Worm (Caenorhabditis elegans) whole organism, L4 larva: ENCODE results near the gene gcy-9.

Source experiments
- F26F4.8 ChIP-seq: fragments of 200-800 bp; sonication (Bioruptor generic); conservative IDR thresholded peaks from 2 replicates; pipeline ENCODE4 v1.3.6; 2022; ENCODE audit warnings: missing genetic modification characterization, missing compliant biosample characterization
- F37D6.2 ChIP-seq: sonication (generic microtip); optimal IDR thresholded peaks from 2 replicates; lab custom pipeline; 2016; ENCODE audit warnings: mild to moderate bottlenecking, missing genetic modification characterization, missing compliant biosample characterization
- F44E2.7 ChIP-seq: fragments of 200-800 bp; sonication (Bioruptor generic); IDR thresholded peaks from 2 replicates; pipeline ENCODE4 v2.1.2; 2022; ENCODE audit warnings: missing genetic modification characterization, missing compliant biosample characterization
- F49E8.2 ChIP-seq: sonication (generic microtip); optimal IDR thresholded peaks from 2 replicates; lab custom pipeline; 2016; ENCODE audit warnings: missing compliant biosample characterization, mild to moderate bottlenecking, missing genetic modification characterization, borderline replicate concordance
- T26A8.4 ChIP-seq: fragments of 200-800 bp; sonication (Bioruptor generic); IDR thresholded peaks from 2 replicates; pipeline ENCODE4 v1.3.6; 2022; ENCODE audit warnings: missing genetic modification characterization, missing compliant biosample characterization
- Y5F2A.4 ChIP-seq: fragments of 200-800 bp; sonication (Bioruptor generic); optimal IDR thresholded peaks from 2 replicates; lab custom pipeline; 2018; ENCODE audit warnings: mild to moderate bottlenecking, missing genetic modification characterization, missing compliant biosample characterization
- ZK546.5 ChIP-seq, 2 experiments: sonication (generic microtip); optimal IDR thresholded peaks; 2 replicates each; lab custom pipeline; 2017; ENCODE audit warnings: missing biosample characterization in 2 of 2, missing genetic modification characterization in 2 of 2
- aly-2 ChIP-seq: sonication (generic microtip); optimal IDR thresholded peaks from 2 replicates; lab custom pipeline; 2018; ENCODE audit warnings: missing biosample characterization, missing genetic modification characterization
- arid-1 ChIP-seq: fragments of 200-800 bp; sonication (Bioruptor generic); conservative IDR thresholded peaks from 2 replicates; pipeline ENCODE4 v1.3.6; 2022; ENCODE audit warnings: missing genetic modification reagents, missing genetic modification characterization, missing compliant biosample characterization
- attf-4 ChIP-seq: sonication (generic microtip); optimal IDR thresholded peaks from 3 replicates; lab custom pipeline; 2017; ENCODE audit warnings: missing biosample characterization, missing genetic modification characterization
- ceh-20 ChIP-seq: fragments of 200-800 bp; sonication (Bioruptor generic); IDR thresholded peaks from 2 replicates; pipeline ENCODE4 v1.3.6; 2022; ENCODE audit warnings: missing genetic modification reagents, missing genetic modification characterization, missing compliant biosample characterization
- ceh-32 ChIP-seq: sonication (generic microtip); optimal IDR thresholded peaks from 2 replicates; lab custom pipeline; 2016; ENCODE audit warnings: mild to moderate bottlenecking, missing genetic modification characterization, missing compliant biosample characterization; ENCODE audit not compliant: poor library complexity
- ceh-44 ChIP-seq: fragments of 200-800 bp; sonication (Bioruptor generic); IDR thresholded peaks from 2 replicates; pipeline ENCODE4 v1.3.6; 2022; ENCODE audit warnings: missing genetic modification reagents, missing genetic modification characterization, missing compliant biosample characterization
- ctbp-1 ChIP-seq: fragments of 200-800 bp; sonication (Bioruptor generic); IDR thresholded peaks from 2 replicates; pipeline ENCODE4 v1.3.6; 2022; ENCODE audit warnings: missing genetic modification reagents, missing genetic modification characterization, missing compliant biosample characterization
- daf-12 ChIP-seq: fragments of 150-350 bp; optimal IDR thresholded peaks from 2 replicates; lab custom pipeline; 2014; ENCODE audit warnings: missing biosample characterization, missing genetic modification reagents, missing genetic modification characterization
- daf-8 ChIP-seq: fragments of 200-800 bp; sonication (Bioruptor generic); IDR thresholded peaks from 2 replicates; pipeline ENCODE4 v1.3.6; 2022; ENCODE audit warnings: missing genetic modification characterization, missing compliant biosample characterization
- dmd-9 ChIP-seq: fragments of 200-800 bp; sonication (Bioruptor generic); IDR thresholded peaks from 2 replicates; pipeline ENCODE4 v1.3.6; 2022; ENCODE audit warnings: missing genetic modification reagents, missing genetic modification characterization, missing compliant biosample characterization
- egl-27 ChIP-seq: sonication (generic microtip); optimal IDR thresholded peaks from 3 replicates; lab custom pipeline; 2017; ENCODE audit warnings: missing biosample characterization, missing genetic modification reagents, missing genetic modification characterization
- fkh-10 ChIP-seq: fragments of 150-350 bp; optimal IDR thresholded peaks from 2 replicates; lab custom pipeline; 2014; ENCODE audit warnings: missing biosample characterization, missing genetic modification reagents, missing genetic modification characterization
- hif-1 ChIP-seq, 2 experiments: sonication (generic microtip); optimal IDR thresholded peaks; 2 replicates each; lab custom pipeline; 2016 to 2017; ENCODE audit warnings: missing compliant biosample characterization in 2 of 2, missing genetic modification characterization in 2 of 2, missing genetic modification reagents in 2 of 2, missing genotype in 2 of 2, mild to moderate bottlenecking in 1 of 2
- hlh-30 ChIP-seq: sonication (generic microtip); optimal IDR thresholded peaks from 2 replicates; lab custom pipeline; 2017; ENCODE audit warnings: antibody characterized with exemption, mild to moderate bottlenecking, missing genetic modification characterization, missing compliant biosample characterization; ENCODE audit not compliant: insufficient read depth
- jun-1 ChIP-seq: fragments of 150-350 bp; optimal IDR thresholded peaks from 2 replicates; lab custom pipeline; 2014; ENCODE audit warnings: missing biosample characterization, missing genetic modification reagents, missing genetic modification characterization
- lim-7 ChIP-seq: fragments of 200-800 bp; sonication (Bioruptor generic); IDR thresholded peaks from 2 replicates; pipeline ENCODE4 v1.3.6; 2022; ENCODE audit warnings: missing genetic modification characterization, missing compliant biosample characterization
- lin-13 ChIP-seq: fragments of 150-350 bp; optimal IDR thresholded peaks from 2 replicates; lab custom pipeline; 2014; ENCODE audit warnings: missing biosample characterization, missing genetic modification reagents, missing genetic modification characterization
- lin-15B ChIP-seq: fragments of 150-350 bp; sonication (generic microtip); optimal IDR thresholded peaks from 3 replicates; lab custom pipeline; 2014; ENCODE audit warnings: missing biosample characterization, missing genetic modification characterization
- lin-29 ChIP-seq: fragments of 200-800 bp; sonication (Bioruptor generic); IDR thresholded peaks from 2 replicates; pipeline ENCODE4 v1.3.6; 2022; ENCODE audit warnings: missing genetic modification reagents, missing genetic modification characterization, missing compliant biosample characterization
- lin-39 ChIP-seq: fragments of 150-350 bp; optimal IDR thresholded peaks from 2 replicates; lab custom pipeline; 2014; ENCODE audit warnings: missing biosample characterization, missing genetic modification reagents, missing genetic modification characterization
- lir-3 ChIP-seq: sonication (generic microtip); optimal IDR thresholded peaks from 2 replicates; lab custom pipeline; 2016; ENCODE audit warnings: mild to moderate bottlenecking, missing genetic modification characterization, missing compliant biosample characterization
- lsy-2 ChIP-seq, 2 experiments: fragments of 150-350 bp in 1 of 2; sonication (generic microtip) in 1 of 2; optimal IDR thresholded peaks; 2 replicates each; lab custom pipeline; 2014 to 2017; ENCODE audit warnings: missing biosample characterization in 2 of 2, missing genetic modification characterization in 2 of 2
- madf-9 ChIP-seq: fragments of 200-800 bp; sonication (Bioruptor generic); conservative IDR thresholded peaks from 2 replicates; pipeline ENCODE4 v1.3.6; 2022; ENCODE audit warnings: missing genetic modification reagents, missing genetic modification characterization, missing compliant biosample characterization
- mdl-1 ChIP-seq, 2 experiments: fragments of 150-350 bp in 1 of 2; sonication (generic microtip) in 1 of 2; optimal IDR thresholded peaks; 2 replicates each; lab custom pipeline; 2014 to 2017; ENCODE audit warnings: missing biosample characterization in 2 of 2, missing genetic modification characterization in 2 of 2
- mdt-29 ChIP-seq: fragments of 200-800 bp; sonication (Bioruptor generic); IDR thresholded peaks from 2 replicates; pipeline ENCODE4 v1.3.6; 2022; ENCODE audit warnings: missing genetic modification reagents, missing genetic modification characterization, missing compliant biosample characterization
- mep-1 ChIP-seq: fragments of 150-350 bp; sonication (generic microtip); optimal IDR thresholded peaks from 3 replicates; lab custom pipeline; 2014; ENCODE audit warnings: missing biosample characterization, missing genetic modification characterization
- mes-2 ChIP-seq: sonication (generic microtip); optimal IDR thresholded peaks from 2 replicates; lab custom pipeline; 2016; ENCODE audit warnings: missing genotype, mild to moderate bottlenecking, missing genetic modification characterization, missing compliant biosample characterization; ENCODE audit not compliant: poor library complexity, severe bottlenecking
- mxl-2 ChIP-seq: fragments of 200-800 bp; sonication (Bioruptor generic); conservative IDR thresholded peaks from 2 replicates; pipeline ENCODE4 v1.3.6; 2022; ENCODE audit warnings: missing genetic modification reagents, missing genetic modification characterization, missing compliant biosample characterization
- mxl-3 ChIP-seq: fragments of 200-800 bp; sonication (Bioruptor generic); optimal IDR thresholded peaks from 2 replicates; lab custom pipeline; 2018; ENCODE audit warnings: mild to moderate bottlenecking, missing genetic modification characterization, missing compliant biosample characterization
- nhr-41 ChIP-seq: fragments of 200-800 bp; sonication (Bioruptor generic); IDR thresholded peaks from 2 replicates; pipeline ENCODE4 v1.3.6; 2022; ENCODE audit warnings: missing genetic modification reagents, missing genetic modification characterization, missing compliant biosample characterization
- nhr-42 ChIP-seq: fragments of 200-800 bp; sonication (Bioruptor generic); IDR thresholded peaks from 2 replicates; pipeline ENCODE4 v1.3.6; 2022; ENCODE audit warnings: missing genetic modification characterization, missing compliant biosample characterization
- nhr-48 ChIP-seq: sonication (generic microtip); optimal IDR thresholded peaks from 2 replicates; lab custom pipeline; 2016; ENCODE audit warnings: mild to moderate bottlenecking, missing genetic modification characterization, missing compliant biosample characterization
- nhr-76 ChIP-seq: fragments of 150-350 bp; optimal IDR thresholded peaks from 2 replicates; lab custom pipeline; 2014; ENCODE audit warnings: missing biosample characterization, missing genetic modification characterization
- php-3 ChIP-seq: fragments of 200-800 bp; sonication (Bioruptor generic); IDR thresholded peaks from 2 replicates; pipeline ENCODE4 v1.3.6; 2022; ENCODE audit warnings: missing genetic modification reagents, missing genetic modification characterization, missing compliant biosample characterization
- rbr-2 ChIP-seq: sonication (generic microtip); optimal IDR thresholded peaks from 2 replicates; lab custom pipeline; 2016; ENCODE audit warnings: missing genotype, missing genetic modification characterization, missing compliant biosample characterization
- set-16 ChIP-seq: fragments of 200-800 bp; sonication (Bioruptor generic); IDR thresholded peaks from 2 replicates; pipeline ENCODE4 v1.3.6; 2022; ENCODE audit warnings: missing genetic modification reagents, missing genetic modification characterization, missing compliant biosample characterization
- spr-1 ChIP-seq: sonication (generic microtip); optimal IDR thresholded peaks from 2 replicates; lab custom pipeline; 2016; ENCODE audit warnings: mild to moderate bottlenecking, missing genetic modification characterization, missing compliant biosample characterization
- tra-1 ChIP-seq: fragments of 200-800 bp; sonication (Bioruptor generic); IDR thresholded peaks from 2 replicates; pipeline ENCODE4 v1.3.6; 2022; ENCODE audit warnings: missing genetic modification reagents, missing genetic modification characterization, missing compliant biosample characterization
- unc-62 ChIP-seq, 3 experiments: fragments of 150-350 bp in 1 of 3; sonication (generic microtip); optimal IDR thresholded peaks in 2 of 3; peaks in 1 of 3; 1 replicate in 1 of 3; 2 replicates in 2 of 3; lab custom pipeline; 2014 to 2017; ENCODE audit warnings: missing biosample characterization in 3 of 3, missing genetic modification characterization in 3 of 3, missing genetic modification reagents in 3 of 3, missing genotype in 1 of 3
- zfp-3 ChIP-seq: fragments of 200-800 bp; sonication (Bioruptor generic); conservative IDR thresholded peaks from 2 replicates; pipeline ENCODE4 v1.3.6; 2022; ENCODE audit warnings: missing genetic modification reagents, missing genetic modification characterization, missing compliant biosample characterization
- ztf-11 ChIP-seq: fragments of 150-350 bp; optimal IDR thresholded peaks from 2 replicates; lab custom pipeline; 2014; ENCODE audit warnings: missing biosample characterization, missing genetic modification characterization

The gcy-9 gene

DNA sequence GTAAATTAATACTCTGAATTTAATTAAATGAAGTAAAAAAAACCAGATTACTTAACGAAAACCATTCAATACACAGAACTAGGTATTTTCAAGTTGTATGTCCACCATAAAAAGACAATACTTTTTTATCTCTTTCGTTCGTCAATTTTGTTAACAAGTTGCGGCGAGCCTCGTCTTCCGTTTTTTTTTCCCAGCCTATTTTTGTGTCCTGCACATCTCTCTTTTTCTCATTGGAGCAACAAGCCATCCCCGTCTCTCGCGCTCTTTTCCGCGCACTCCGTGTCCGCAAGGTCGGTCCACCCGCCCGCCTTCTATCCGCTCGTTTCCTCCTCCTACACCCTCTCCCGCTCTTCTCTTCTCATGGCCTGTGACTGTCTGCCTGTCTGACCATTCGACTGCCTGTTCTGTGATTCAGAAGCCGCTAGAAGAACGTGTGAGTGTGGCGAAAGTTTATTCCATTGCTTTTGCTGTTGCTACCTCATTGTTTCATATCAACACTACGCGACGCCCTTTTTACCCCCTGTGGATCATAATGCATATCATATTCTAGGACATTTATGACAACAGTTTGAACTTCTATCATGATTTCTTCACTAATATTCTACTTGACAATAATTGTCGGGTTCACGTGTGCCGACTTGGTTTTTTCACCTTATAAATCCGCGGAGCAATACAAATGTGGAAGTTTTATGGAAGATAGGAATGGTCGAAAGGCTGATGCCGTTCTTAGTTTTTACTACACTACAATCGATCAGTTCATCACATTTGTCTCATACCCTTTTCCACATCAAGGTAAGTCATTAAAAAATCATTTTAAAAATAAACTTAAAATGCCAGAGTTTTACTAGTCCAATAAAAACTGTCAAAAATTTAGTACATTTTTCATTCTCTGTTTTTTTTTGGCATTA is 47.1 kb upstream of the gcy-9 start, which contains the start of the genes F08B12.11 and prmn-1 (continued):
- TF ChIP-seq lsy-2 (tag; optimal IDR thresholded peaks at IDR 0.05; lab: Kevin White, UChicago) (no peak), ceh-32 (tag; lab: Kevin White, UChicago) (no peak), unc-62 (GFP tag; optimal IDR thresholded peaks at IDR 0.05 in 1 of 2; lab: Kevin White, UChicago) (peak in 1 of 2 experiments; percentile 96), unc-62 (tag; optimal IDR thresholded peaks at IDR 0.05; lab: Kevin White, UChicago) (no peak), nhr-76 (no peak), arid-1 (no peak), set-16 (GFP tag; lab: Robert Waterston, UW) (peak; percentile 87), F44E2.7 (GFP tag; lab: Robert Waterston, UW) (no peak), lin-39 (tag; lab: Kevin White, UChicago) (no peak), egl-27 (tag; lab: Kevin White, UChicago) (no peak), lin-13 (GFP tag; lab: Kevin White, UChicago) (no peak), hlh-30 (tag; lab: Kevin White, UChicago) (peak; percentile 19), mes-2 (tag; lab: Kevin White, UChicago) (no peak), F26F4.8 (GFP tag; lab: Robert Waterston, UW) (no peak), lin-29 (GFP tag; lab: Robert Waterston, UW) (no peak), php-3 (GFP tag; lab: Robert Waterston, UW) (no peak), hif-1 (tag; optimal IDR thresholded peaks at IDR 0.05; lab: Kevin White, UChicago) (no peak), F37D6.2 (tag; lab: Kevin White, UChicago) (no peak), mxl-3 (GFP tag; lab: Kevin White, UChicago) (peak; percentile 44), rbr-2 (tag; lab: Kevin White, UChicago) (no peak), Y5F2A.4 (GFP tag; lab: Kevin White, UChicago) (no peak), nhr-42 (GFP tag; lab: Robert Waterston, UW) (no peak), F49E8.2 (no peak), madf-9 (0 out of 2 replicates have a peak, but pooled peaks have one; percentile 56), tra-1 (no peak), mdl-1 (tag; optimal IDR thresholded peaks at IDR 0.05; lab: Kevin White, UChicago) (peak in 1 of 2 experiments; percentile 21), ctbp-1 (no peak), nhr-41 (GFP tag; lab: Robert Waterston, UW) (no peak), attf-4 (tag; lab: Kevin White, UChicago) (no peak), lim-7 (GFP tag; lab: Robert Waterston, UW) (no peak), ceh-44 (GFP tag; lab: Robert Waterston, UW) (no peak), daf-12 (tag; lab: Kevin White, UChicago) (no peak), mxl-2 (GFP tag; lab: Robert Waterston, UW) (no peak), zfp-3 (GFP tag; lab: Robert Waterston, UW) (no peak), nhr-48 (no peak), ZK546.5 (tag; optimal IDR thresholded peaks at IDR 0.05; lab: Kevin White, UChicago) (no peak), mep-1 (tag; lab: Kevin White, UChicago) (no peak), dmd-9 (GFP tag; lab: Robert Waterston, UW) (no peak), daf-8 (GFP tag; lab: Robert Waterston, UW) (no peak), jun-1 (no peak), aly-2 (tag; lab: Kevin White, UChicago) (no peak), spr-1 (tag; lab: Kevin White, UChicago) (peak; percentile 7), fkh-10 (GFP tag; lab: Kevin White, UChicago) (no peak), T26A8.4 (no peak), lir-3 (tag; lab: Kevin White, UChicago) (no peak), lin-15B (tag; lab: Kevin White, UChicago) (no peak), ceh-20 (GFP tag; lab: Robert Waterston, UW) (no peak), mdt-29 (GFP tag; lab: Robert Waterston, UW) (no peak), ztf-11 (no peak)
- TF ChIP-seq, all 104 proteins: peak for 10
